Fruit fly (Drosophila melanogaster) whole organism, pupa: ENCODE results near the gene CG8952.

Experiments used
- CG12605 ChIP-seq: fragments of 200-800 bp; sonication (Bioruptor generic); IDR thresholded peaks from 2 replicates; pipeline ENCODE4 v1.3.6; 2022; ENCODE audit warnings: missing biosample characterization, missing genetic modification characterization
- CG32121 ChIP-seq: fragments of 200-800 bp; sonication (Bioruptor generic); IDR thresholded peaks from 2 replicates; pipeline ENCODE4 v1.3.6; 2022; ENCODE audit warnings: missing biosample characterization, missing genetic modification characterization
- CG4496 ChIP-seq: fragments of 200-800 bp; sonication (Bioruptor generic); IDR thresholded peaks from 3 replicates; pipeline ENCODE4 v1.3.6; 2022; ENCODE audit warnings: missing biosample characterization, missing genetic modification characterization
- CG8159 ChIP-seq: fragments of 200-800 bp; sonication (Bioruptor generic); optimal IDR thresholded peaks from 3 replicates; lab custom pipeline; 2018; ENCODE audit warnings: missing biosample characterization, mild to moderate bottlenecking, missing genetic modification characterization, moderate library complexity
- CG8301 ChIP-seq: fragments of 200-800 bp; sonication (Bioruptor generic); optimal IDR thresholded peaks from 2 replicates; lab custom pipeline; 2018; ENCODE audit warnings: missing biosample characterization, mild to moderate bottlenecking, missing genetic modification characterization
- CG9948 ChIP-seq: fragments of 200-800 bp; sonication (Bioruptor generic); optimal IDR thresholded peaks from 2 replicates; lab custom pipeline; 2018; ENCODE audit warnings: missing biosample characterization, mild to moderate bottlenecking, missing genetic modification characterization, moderate library complexity
- EcR ChIP-seq: fragments of 200-800 bp; sonication (Bioruptor generic); optimal IDR thresholded peaks from 3 replicates; lab custom pipeline; 2019; ENCODE audit warnings: missing biosample characterization, missing genetic modification characterization, mild to moderate bottlenecking, moderate library complexity, missing genetic modification reagents
- Ets98B ChIP-seq: fragments of 200-800 bp; sonication (Bioruptor generic); IDR thresholded peaks from 2 replicates; pipeline ENCODE4 v1.3.6; 2022; ENCODE audit warnings: missing biosample characterization, missing genetic modification characterization
- Pif1B ChIP-seq: fragments of 200-800 bp; sonication (Bioruptor generic); optimal IDR thresholded peaks from 3 replicates; lab custom pipeline; 2016; ENCODE audit warnings: missing biosample characterization, missing genetic modification characterization
- fd96Ca ChIP-seq: fragments of 200-800 bp; sonication (Bioruptor generic); IDR thresholded peaks from 3 replicates; pipeline ENCODE4 v1.3.6; 2022; ENCODE audit warnings: missing biosample characterization, missing genetic modification characterization
- gl ChIP-seq: fragments of 200-800 bp; sonication (Bioruptor generic); optimal IDR thresholded peaks from 2 replicates; lab custom pipeline; 2018; ENCODE audit warnings: missing biosample characterization, mild to moderate bottlenecking, missing genetic modification characterization
- rn ChIP-seq: fragments of 200-800 bp; sonication (Bioruptor generic); IDR thresholded peaks from 2 replicates; pipeline ENCODE4 v1.3.6; 2022; ENCODE audit warnings: missing biosample characterization, missing genetic modification characterization

The CG8952 gene

DNA sequence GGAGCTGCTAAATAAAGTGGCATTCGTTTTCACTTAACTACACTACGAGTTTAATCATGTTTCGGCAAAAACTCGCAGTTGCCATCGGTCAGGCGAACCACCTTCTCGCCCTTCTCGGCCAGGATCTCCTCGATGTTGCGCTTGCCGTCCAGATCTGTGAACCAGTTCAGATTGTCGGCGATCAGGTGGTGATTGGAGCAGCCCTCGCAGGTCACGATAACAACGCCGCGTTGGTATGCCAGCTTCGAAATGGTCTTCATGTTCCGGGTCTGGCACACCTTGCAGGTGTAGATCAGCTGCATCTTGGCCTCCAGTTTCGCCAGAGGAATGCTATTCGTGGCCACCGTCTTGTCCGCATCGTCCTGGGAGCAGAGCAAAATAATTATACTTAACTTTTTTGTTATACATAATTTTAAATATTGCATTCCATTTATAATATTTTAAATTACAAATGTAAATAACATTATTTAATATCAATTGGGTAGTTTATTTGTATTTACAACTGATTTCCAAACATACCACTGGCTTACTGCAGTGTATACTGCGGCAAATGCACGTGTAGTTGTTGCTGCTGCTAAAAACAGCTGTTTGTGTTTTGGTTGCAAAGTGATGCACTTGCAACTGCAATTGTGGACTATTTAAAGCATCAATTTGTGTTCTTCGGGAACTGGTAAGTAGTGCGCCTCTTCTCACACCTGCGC is 32.9 kb downstream of the CG8952 start:
- TF ChIP-seq fd96Ca (no peak), CG4496 (GFP tag; lab: Robert Waterston, UW) (peak; percentile 48; the same call in 2 of the 3 replicates), rn (peak; percentile 25; the same call in 1 of the 2 replicates), CG32121 (GFP tag; lab: Robert Waterston, UW) (peak; percentile 21; the same call in 1 of the 2 replicates), gl (tag; lab: Kevin White, UChicago) (no peak), CG8301 (tag; lab: Kevin White, UChicago) (no peak), Ets98B (GFP tag; lab: Robert Waterston, UW) (peak; percentile 9; the same call in 1 of the 2 replicates), CG12605 (GFP tag; lab: Robert Waterston, UW) (peak; percentile 52)

DNA sequence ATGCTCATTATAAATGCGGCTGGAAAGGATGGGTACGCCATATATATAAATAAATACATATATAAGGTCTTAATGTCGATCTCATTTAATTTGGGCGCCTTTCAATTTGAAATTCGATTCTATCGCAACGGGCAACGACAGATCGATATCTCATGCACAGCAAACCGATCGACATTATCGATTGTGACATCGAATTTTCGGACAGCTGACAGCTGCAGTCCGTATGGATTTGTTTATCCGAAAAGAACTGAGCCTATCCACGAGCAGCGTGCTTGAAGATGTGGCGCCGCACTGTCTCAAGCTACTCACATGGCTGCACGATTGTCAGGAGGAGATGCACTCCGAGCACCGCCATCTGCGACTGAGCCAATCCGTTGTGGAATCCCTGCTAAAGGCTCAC is 34.3 kb downstream of the CG8952 start, which contains the start of gene CG8191:
TSS of gene CG8191 (plus strand) at position 211 of the 400 bp plus-strand sequence.
- TF ChIP-seq Pif1B (GFP tag; lab: Kevin White, UChicago) (no peak), rn (no peak), CG8159 (tag; lab: Kevin White, UChicago) (no peak), CG32121 (GFP tag; lab: Robert Waterston, UW) (no peak), EcR (no peak), CG9948 (tag; lab: Kevin White, UChicago) (no peak)
